Worm (Caenorhabditis elegans): ENCODE data around the gene srd-36.

DNA sequence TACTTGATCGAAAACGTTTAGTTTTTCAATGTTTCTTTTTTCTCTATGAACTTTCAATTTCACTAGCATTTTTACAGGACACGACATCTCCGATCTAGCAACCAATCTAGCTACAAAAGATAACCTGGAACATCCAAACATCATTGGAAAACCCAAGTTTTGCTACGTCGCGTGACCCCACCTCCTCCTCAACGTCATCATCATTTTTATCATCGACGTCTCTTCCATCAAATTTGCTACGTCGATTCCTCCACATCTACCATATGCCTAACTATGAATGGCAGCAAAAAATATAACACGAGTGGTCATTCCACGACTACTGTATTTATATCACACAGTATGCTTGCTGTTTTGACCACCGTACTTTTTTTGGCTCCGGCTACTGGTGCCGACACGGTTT lies 28.3 kb upstream of the srd-36 start, which contains the start of gene F46G10.2:
- TF ChIP-seq ttx-3 (tag; optimal IDR thresholded peaks at IDR 0.05), result no peak
- TF ChIP-seq fkh-10 (GFP tag; optimal IDR thresholded peaks at IDR 0.05), result no peak
- TF ChIP-seq rnt-1 (tag; optimal IDR thresholded peaks at IDR 0.05), result no peak

Measured in whole organism, late embryonic.